Fruit fly (Drosophila melanogaster): ENCODE measurements around the gene mRpL36.

dm6 chr3L:8128396-8129050 is 3.6 kb upstream of the mRpL36 start:
- TF ChIP-seq CG2678 (tag; optimal IDR thresholded peaks at IDR 0.05) (no peak), maf-S (GFP tag; optimal IDR thresholded peaks at IDR 0.05) (no peak), lov (optimal IDR thresholded peaks at IDR 0.05) (no peak), lov (GFP tag; IDR thresholded peaks at IDR 0.05) (no peak)

Data from whole organism, embryonic.